Fruit fly (Drosophila melanogaster): ENCODE results near the gene Nepl13.

Gene Nepl13

DNA sequence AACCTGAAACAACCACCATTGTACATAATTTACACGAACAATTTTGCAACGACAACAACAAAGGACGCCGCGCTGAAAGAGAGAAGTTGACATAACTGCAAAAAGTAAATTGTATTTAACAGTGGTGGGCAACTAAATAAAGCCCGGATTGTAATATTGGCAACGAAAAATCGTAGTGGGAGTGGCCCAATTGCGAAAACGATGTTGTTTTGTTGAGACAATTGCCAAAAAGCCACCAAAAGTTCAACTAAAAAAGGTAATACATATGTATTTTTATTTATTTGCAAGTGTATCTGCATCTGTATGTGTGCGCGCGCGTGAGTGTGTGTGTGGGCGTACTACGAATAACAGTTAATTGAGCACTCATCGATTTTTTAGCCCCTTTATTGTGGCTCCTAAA, 9.8 kb downstream of the Nepl13 start:
- no peak for TF ChIP-seq ttk (optimal IDR thresholded peaks at IDR 0.05)
- TF ChIP-seq Myc (optimal IDR thresholded peaks at IDR 0.05), result no peak
- TF ChIP-seq h (optimal IDR thresholded peaks at IDR 0.05), result no peak

DNA sequence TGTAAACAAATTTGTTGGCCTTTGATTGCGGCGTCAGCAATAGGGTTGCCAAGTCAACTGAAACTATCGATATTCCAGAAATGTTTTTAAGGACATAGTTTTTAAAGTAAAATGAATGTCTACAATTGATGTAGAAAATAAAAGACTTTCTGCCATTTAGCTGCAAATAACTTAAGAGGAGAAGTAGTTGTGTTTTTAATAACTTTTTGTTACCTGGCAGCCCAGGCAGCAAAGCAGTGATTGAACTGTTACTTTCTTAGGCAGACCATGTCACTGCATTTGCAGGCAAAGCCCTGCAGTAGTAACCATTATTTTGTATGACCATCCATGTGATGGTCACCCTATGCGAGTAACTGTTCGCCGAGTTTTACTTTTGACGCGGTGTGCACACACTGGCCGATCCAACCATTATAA, 10.3 kb downstream of the Nepl13 start, which contains the start of the genes rumi, CG7029 and Usp12-46:
Gene rumi (minus strand): TSS at position 64 of the 414 bp plus-strand sequence.
Gene CG7029 (plus strand): TSS at position 368 of the 414 bp plus-strand sequence.
Gene Usp12-46 (plus strand): TSS at position 368 of the 414 bp plus-strand sequence.
- TF ChIP-seq Myc (optimal IDR thresholded peaks at IDR 0.05) (no peak), h (optimal IDR thresholded peaks at IDR 0.05) (no peak), Sin3A (optimal IDR thresholded peaks at IDR 0.05) (no peak), ttk (optimal IDR thresholded peaks at IDR 0.05) (no peak), psq (optimal IDR thresholded peaks at IDR 0.05) (no peak), insv (optimal IDR thresholded peaks at IDR 0.05) (no peak)

DNA sequence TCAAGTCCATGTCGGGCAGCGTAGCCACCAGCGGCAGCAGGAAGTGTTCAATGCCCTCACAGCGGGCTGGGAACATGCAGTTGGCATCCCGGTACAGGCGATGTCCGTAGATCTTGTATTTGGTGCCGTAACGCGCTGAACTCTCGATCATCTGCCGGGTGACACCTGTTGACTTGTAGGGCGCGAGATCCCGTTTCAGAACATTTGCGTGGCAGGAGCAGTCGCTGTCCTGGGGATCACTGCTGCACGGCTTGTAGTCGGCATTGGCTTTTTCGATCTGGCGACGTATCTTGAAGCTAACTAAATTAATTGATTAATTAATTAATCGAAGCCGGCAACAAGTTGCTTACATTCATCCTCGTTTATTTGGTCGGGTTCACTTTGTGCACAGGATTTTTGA, 10.8 kb downstream of the Nepl13 start:
- TF ChIP-seq ttk (optimal IDR thresholded peaks at IDR 0.05), result no peak

DNA sequence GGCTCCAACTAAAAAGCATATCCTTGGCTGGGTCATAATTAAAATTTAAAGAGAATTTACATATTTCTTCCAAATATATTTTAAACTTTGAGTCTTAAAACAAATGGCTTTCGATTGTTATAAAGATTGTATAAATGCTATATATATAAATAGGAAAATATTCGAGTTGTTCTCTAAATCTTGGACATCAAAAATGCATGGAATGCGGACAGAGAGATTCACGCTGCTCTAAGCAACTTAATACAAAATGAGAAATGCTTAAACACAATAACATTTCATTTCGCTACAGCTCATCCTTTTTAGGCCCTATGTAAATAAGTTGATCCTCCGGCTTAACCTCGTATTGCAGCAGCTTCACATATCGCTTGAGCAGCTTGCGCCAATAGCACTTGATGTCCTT, 11.9 kb downstream of the Nepl13 start, which contains the start of gene CG31139:
Gene CG31139 (minus strand): TSS at position 101 of the 400 bp plus-strand sequence.
- TF ChIP-seq insv (optimal IDR thresholded peaks at IDR 0.05), result no peak
- no peak for TF ChIP-seq ttk (optimal IDR thresholded peaks at IDR 0.05)
- no peak for TF ChIP-seq psq (optimal IDR thresholded peaks at IDR 0.05)
- no peak for TF ChIP-seq Sin3A (optimal IDR thresholded peaks at IDR 0.05)
- TF ChIP-seq Myc (optimal IDR thresholded peaks at IDR 0.05), result no peak
- no peak for TF ChIP-seq h (optimal IDR thresholded peaks at IDR 0.05)

DNA sequence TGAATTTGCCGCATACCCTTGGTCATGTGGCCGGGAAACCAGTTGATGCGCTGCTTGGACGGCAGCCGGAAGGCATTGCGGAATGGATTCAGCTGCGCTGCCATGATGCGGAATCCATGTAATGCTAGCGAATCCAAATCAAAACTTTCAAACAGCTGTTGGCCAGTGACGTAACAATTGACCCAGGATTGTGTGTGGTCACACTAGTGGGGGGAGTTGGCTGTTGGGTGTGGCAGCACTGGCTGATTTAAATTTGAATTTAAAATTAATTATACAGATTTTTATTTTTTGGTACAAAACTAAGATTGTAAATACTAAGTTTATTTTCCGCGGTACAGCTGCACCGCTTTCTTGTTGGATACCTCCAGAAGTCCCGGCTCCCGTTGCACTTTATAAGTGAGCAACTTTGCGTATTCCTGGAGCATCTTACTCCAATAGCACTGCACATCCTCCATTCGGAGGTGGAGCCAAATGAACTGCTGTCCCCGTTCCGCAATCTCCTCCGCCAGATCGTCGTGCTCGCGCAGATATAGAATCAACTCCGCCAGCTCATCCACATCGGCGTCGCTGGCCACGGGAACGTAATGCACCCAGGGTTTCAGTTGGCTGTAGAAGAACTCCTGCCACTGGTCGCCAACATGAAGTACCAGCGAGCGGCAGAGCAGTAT, 13.3 kb downstream of the Nepl13 start, which contains the start of gene CG17141:
Gene CG17141 (minus strand): TSS at position 177 of the 668 bp plus-strand sequence.
- TF ChIP-seq psq (optimal IDR thresholded peaks at IDR 0.05) (no peak), Myc (optimal IDR thresholded peaks at IDR 0.05) (no peak), Sin3A (optimal IDR thresholded peaks at IDR 0.05) (no peak), insv (optimal IDR thresholded peaks at IDR 0.05) (no peak), h (optimal IDR thresholded peaks at IDR 0.05) (no peak), ttk (optimal IDR thresholded peaks at IDR 0.05) (no peak)

DNA sequence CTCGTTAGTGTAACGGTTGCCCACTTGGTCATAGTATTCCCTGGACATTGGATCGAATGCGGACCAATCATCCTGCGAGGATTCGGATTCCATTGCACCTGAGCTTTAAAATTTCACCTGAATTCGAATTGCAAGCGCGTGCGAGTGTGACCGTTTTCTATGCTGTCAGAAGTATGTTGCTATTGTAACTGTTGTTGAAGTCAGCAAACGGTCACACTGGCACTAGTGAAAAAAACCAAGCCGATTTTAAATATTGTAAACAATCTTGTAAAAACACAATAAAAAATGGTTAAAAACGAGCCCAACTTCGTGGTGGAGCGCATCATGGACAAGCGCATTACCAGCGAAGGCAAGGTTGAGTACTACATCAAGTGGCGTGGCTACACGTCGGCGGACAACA, 15.4 kb downstream of the Nepl13 start, which contains the start of the genes vret and HP1c:
Gene vret (minus strand): TSS at position 150 of the 400 bp plus-strand sequence.
Gene HP1c (plus strand): TSS at position 189 of the 400 bp plus-strand sequence.
- TF ChIP-seq psq (optimal IDR thresholded peaks at IDR 0.05), result no peak
- TF ChIP-seq Sin3A (optimal IDR thresholded peaks at IDR 0.05), result no peak
- no peak for TF ChIP-seq insv (optimal IDR thresholded peaks at IDR 0.05)
- TF ChIP-seq ttk (optimal IDR thresholded peaks at IDR 0.05), result no peak
- no peak for TF ChIP-seq h (optimal IDR thresholded peaks at IDR 0.05)
- no peak for TF ChIP-seq Myc (optimal IDR thresholded peaks at IDR 0.05)

DNA sequence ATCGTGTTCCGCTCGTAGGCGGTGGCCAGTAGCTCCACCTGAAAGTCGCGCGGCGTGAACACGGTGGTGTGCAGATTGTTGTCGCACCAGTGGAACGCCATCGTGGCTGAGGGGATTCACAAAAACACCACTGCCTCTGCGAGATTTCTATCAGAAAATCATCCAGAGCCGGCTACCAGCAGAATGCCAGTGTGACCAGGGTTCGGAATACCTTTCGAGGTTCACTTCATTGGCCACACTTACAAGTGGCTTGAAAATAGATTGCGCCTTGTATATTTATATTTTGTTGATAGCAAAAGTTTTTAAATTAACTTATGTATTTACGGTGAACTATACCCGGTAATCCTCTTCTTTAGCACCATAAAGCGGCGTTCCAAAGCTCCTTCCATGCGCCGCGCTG, 19.9 kb downstream of the Nepl13 start, which contains the start of the genes Dcr-1 and CG6985:
Gene Dcr-1 (minus strand): TSS at position 162 of the 400 bp plus-strand sequence.
Gene CG6985 (plus strand): TSS at position 221 of the 400 bp plus-strand sequence.
- TF ChIP-seq ttk (optimal IDR thresholded peaks at IDR 0.05), result no peak
- TF ChIP-seq psq (optimal IDR thresholded peaks at IDR 0.05), result no peak
- no peak for TF ChIP-seq Sin3A (optimal IDR thresholded peaks at IDR 0.05)
- TF ChIP-seq Myc (optimal IDR thresholded peaks at IDR 0.05), result no peak
- TF ChIP-seq h (optimal IDR thresholded peaks at IDR 0.05), result no peak
- TF ChIP-seq insv (optimal IDR thresholded peaks at IDR 0.05), result no peak

DNA sequence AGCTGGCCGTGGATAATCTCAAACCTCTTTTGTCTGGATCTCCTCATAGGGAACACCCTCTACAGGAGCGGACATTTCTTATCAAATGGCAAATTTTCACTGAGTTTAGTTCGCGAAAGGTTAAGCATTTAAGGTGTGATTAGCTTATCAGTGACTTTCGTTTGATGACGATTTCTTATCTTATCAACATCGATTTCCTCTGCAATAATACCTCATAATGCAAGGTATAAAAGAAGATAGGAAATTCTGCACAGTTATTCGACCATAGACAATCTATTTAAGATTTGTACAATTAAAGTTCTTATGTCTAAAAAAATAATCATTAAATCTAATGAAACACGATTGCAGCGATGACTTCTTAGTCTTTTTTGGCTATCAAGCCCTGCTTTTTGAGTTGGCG, 27.1 kb downstream of the Nepl13 start, which contains the start of gene Takl2:
Gene Takl2 (minus strand): TSS at position 101 of the 400 bp plus-strand sequence.
- no peak for TF ChIP-seq psq (optimal IDR thresholded peaks at IDR 0.05)
- no peak for TF ChIP-seq Myc (optimal IDR thresholded peaks at IDR 0.05)
- no peak for TF ChIP-seq ttk (optimal IDR thresholded peaks at IDR 0.05)
- TF ChIP-seq Sin3A (optimal IDR thresholded peaks at IDR 0.05), result no peak
- no peak for TF ChIP-seq insv (optimal IDR thresholded peaks at IDR 0.05)
- no peak for TF ChIP-seq h (optimal IDR thresholded peaks at IDR 0.05)

DNA sequence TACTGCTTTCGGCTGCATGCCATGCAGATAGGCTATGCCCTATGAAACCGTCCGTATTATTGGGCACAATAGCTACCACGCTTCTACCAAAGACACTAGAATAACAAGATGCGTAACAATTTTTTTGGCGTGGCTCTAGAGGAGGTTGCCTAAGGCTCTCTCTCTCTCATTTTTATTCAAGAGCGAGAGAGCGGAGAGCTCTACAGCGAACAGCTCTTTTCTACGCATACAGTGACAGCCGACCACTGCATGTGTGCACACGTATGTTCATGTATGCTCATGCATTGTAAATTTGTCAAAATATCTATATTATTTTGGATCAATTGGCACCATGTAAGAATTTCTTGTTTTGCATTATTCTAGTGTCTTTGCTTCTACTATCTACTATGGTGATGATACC, 27.9 kb downstream of the Nepl13 start:
- TF ChIP-seq Sin3A (optimal IDR thresholded peaks at IDR 0.05) (no peak), ttk (optimal IDR thresholded peaks at IDR 0.05) (no peak), h (optimal IDR thresholded peaks at IDR 0.05) (no peak), psq (optimal IDR thresholded peaks at IDR 0.05) (no peak), Myc (optimal IDR thresholded peaks at IDR 0.05) (no peak), insv (optimal IDR thresholded peaks at IDR 0.05) (no peak)

DNA sequence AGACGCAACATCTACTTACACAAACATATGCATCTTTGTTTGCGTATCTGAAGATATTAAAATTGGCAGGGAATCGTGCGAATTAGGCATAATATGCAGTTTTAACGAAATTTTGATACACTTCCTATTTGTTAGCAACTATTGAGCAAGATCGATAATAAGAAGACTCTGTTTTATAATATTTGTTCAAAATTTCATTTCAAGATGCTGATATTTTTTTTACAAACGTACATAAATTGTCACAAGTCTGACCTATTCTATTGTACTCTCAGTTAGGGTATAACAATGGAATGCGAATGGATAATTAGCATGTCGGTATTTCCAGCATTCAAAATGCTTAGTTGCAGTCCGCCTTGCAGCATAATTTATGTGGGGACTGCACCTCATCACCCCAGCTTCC, 33.0 kb downstream of the Nepl13 start:
- TF ChIP-seq insv (optimal IDR thresholded peaks at IDR 0.05) (no peak), Sin3A (optimal IDR thresholded peaks at IDR 0.05) (no peak), Myc (optimal IDR thresholded peaks at IDR 0.05) (no peak), ttk (optimal IDR thresholded peaks at IDR 0.05) (no peak), h (optimal IDR thresholded peaks at IDR 0.05) (no peak)

DNA sequence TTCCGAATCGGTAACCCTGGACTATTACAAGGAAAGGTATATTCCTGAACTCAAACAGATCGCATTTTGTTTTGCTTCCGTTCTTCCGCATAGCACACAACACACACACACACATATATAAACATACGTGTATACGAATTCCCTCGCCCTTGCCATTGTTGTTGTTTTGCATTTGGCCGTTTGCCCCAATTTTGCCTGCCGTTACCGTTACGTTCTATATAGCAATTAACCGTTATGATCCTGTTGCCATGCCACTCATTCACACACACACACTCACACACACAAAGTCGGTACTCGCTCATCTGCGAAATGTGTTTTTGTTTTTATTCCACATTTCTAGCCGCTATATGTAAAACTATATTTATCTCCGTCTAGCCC, 33.4 kb downstream of the Nepl13 start:
- no peak for TF ChIP-seq Sin3A (optimal IDR thresholded peaks at IDR 0.05)
- TF ChIP-seq insv (optimal IDR thresholded peaks at IDR 0.05), result no peak
- no peak for TF ChIP-seq Myc (optimal IDR thresholded peaks at IDR 0.05)
- TF ChIP-seq psq (optimal IDR thresholded peaks at IDR 0.05), result no peak
- TF ChIP-seq ttk (optimal IDR thresholded peaks at IDR 0.05), result no peak
- TF ChIP-seq h (optimal IDR thresholded peaks at IDR 0.05), result no peak

DNA sequence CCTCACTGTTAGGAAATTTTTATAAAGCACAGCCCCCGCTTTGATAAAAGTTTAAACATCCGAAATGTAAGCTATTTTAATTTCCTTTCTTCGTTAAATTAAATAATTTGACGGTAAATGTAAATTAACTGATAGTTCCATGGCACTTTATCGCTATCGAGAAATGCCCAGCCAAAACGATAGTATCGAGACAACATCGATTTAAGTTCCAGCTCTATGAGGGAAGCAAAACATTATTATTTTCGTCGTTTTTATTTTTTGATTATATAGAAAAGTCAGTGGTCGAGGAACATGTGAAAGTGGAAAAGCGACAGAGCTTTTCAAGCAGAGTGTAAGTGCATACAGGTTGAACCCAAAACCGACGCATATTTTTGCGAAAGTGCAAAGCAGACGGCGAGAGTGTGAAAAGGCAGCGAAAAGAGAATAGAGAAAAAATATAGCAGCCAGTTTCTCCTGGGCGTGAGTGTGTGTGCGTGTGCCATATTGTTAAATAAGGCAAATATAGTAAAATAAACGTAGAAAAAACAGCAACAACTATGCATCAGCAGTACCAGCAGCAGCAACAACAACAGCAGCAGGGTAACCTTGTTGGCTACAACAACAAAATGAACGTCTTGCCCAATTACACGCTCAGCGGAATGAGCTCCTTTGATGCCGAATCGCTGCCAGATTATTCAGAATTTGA, 34.0 kb downstream of the Nepl13 start, which contains the start of gene CG45049:
Gene CG45049 (plus strand): TSS at position 197 of the 685 bp plus-strand sequence.
- TF ChIP-seq Sin3A (optimal IDR thresholded peaks at IDR 0.05) (no peak), Myc (optimal IDR thresholded peaks at IDR 0.05) (no peak), h (optimal IDR thresholded peaks at IDR 0.05) (no peak), insv (optimal IDR thresholded peaks at IDR 0.05) (no peak), psq (optimal IDR thresholded peaks at IDR 0.05) (no peak), ttk (optimal IDR thresholded peaks at IDR 0.05) (no peak)
